Worm (Caenorhabditis elegans) whole organism, late embryonic: ENCODE data around the gene krr-1.

Experiments used
- Y22D7AL.16 ChIP-seq: sonication (generic microtip); optimal IDR thresholded peaks from 2 replicates; lab custom pipeline; 2016; ENCODE audit warnings: missing genetic modification characterization, missing compliant biosample characterization
- ceh-18 ChIP-seq: sonication (generic microtip); optimal IDR thresholded peaks from 2 replicates; lab custom pipeline; 2016; ENCODE audit warnings: missing genetic modification characterization, missing compliant biosample characterization
- ceh-30 ChIP-seq: fragments of 150-350 bp; optimal IDR thresholded peaks from 2 replicates; lab custom pipeline; 2014; ENCODE audit warnings: missing biosample characterization, missing genetic modification characterization
- eyg-1 ChIP-seq: sonication (generic microtip); optimal IDR thresholded peaks from 2 replicates; lab custom pipeline; 2016; ENCODE audit warnings: missing genotype, missing genetic modification characterization, missing compliant biosample characterization
- fax-1 ChIP-seq: sonication (generic microtip); optimal IDR thresholded peaks from 2 replicates; lab custom pipeline; 2016; ENCODE audit warnings: missing genotype, missing genetic modification characterization, missing compliant biosample characterization
- ref-2 ChIP-seq: sonication (generic microtip); optimal IDR thresholded peaks from 2 replicates; lab custom pipeline; 2016; ENCODE audit warnings: missing genetic modification characterization, missing compliant biosample characterization
- rnt-1 ChIP-seq: sonication (generic microtip); optimal IDR thresholded peaks from 2 replicates; lab custom pipeline; 2016; ENCODE audit warnings: missing genetic modification characterization, missing compliant biosample characterization
- sdc-2 ChIP-seq: sonication (generic microtip); optimal IDR thresholded peaks from 2 replicates; lab custom pipeline; 2016; ENCODE audit warnings: missing genotype, missing genetic modification characterization, missing compliant biosample characterization
- sox-4 ChIP-seq: sonication (generic microtip); optimal IDR thresholded peaks from 2 replicates; lab custom pipeline; 2017; ENCODE audit warnings: mild to moderate bottlenecking, missing genetic modification characterization, inconsistent platforms, missing compliant biosample characterization
- ttx-3 ChIP-seq: sonication (generic microtip); optimal IDR thresholded peaks from 2 replicates; lab custom pipeline; 2016; ENCODE audit warnings: missing genetic modification reagents, missing genetic modification characterization, missing compliant biosample characterization

Gene krr-1

DNA sequence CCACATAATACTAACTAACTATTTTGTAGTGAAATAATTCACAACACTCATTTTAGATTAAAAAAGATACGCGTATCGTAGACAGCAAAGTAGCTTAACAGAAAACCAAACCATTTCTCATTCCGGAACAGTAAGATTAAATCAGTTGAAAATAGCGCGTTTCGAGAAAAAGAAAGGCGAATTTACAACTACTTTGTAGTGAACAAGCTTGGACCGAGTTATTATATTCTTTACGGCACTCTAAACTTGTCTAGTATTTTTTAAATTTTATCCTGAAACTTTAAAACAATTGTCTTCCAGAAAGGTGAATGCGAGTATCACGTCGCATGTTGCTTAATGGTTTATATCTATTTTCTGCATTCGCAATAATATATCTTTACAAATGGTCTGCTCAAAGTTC is 48.1 kb downstream of the krr-1 start, which contains the start of gene C13A2.4 (continued):
- no peak for TF ChIP-seq ceh-30
- no peak for TF ChIP-seq rnt-1 (tag; lab: Kevin White, UChicago)

DNA sequence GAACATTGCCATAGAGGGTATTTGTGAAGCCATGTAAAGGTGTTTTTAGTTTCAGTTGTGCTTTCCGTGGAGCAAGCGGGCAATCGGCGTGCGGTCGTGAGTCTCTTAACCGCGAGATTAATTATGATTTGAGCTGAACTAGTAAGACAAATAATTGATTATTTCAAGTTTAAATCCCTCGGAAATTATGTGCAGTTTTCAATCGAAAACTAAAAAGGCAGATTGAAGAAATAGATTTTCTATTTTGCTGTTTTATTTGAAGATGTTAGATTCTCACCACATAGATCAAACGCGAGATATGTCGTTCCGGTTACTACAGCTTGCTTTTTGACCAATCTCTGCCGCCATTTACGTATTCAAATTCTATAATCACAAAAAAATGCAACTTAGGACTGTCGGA is 51.0 kb downstream of the krr-1 start, which contains the start of gene C13A2.3:
C13A2.3 (plus strand) TSS at position 301 of the 400 bp plus-strand sequence.
- TF ChIP-seq ttx-3 (tag; lab: Kevin White, UChicago) = no peak
- TF ChIP-seq Y22D7AL.16 (tag; lab: Kevin White, UChicago) = no peak
- no peak for TF ChIP-seq sox-4
- TF ChIP-seq sdc-2 (tag; lab: Kevin White, UChicago) = no peak
- TF ChIP-seq fax-1 (tag; lab: Kevin White, UChicago) = no peak
- TF ChIP-seq rnt-1 (tag; lab: Kevin White, UChicago) = no peak
- no peak for TF ChIP-seq ref-2
- TF ChIP-seq eyg-1 (tag; lab: Kevin White, UChicago) = no peak
- TF ChIP-seq ceh-18 (tag; lab: Kevin White, UChicago) = no peak
